Fruit fly (Drosophila melanogaster) whole organism, embryonic: Measurements from ENCODE around the gene AnxB9.

Experiments used
- Aef1 ChIP-seq: fragments of 200-800 bp; sonication (Bioruptor generic); IDR thresholded peaks from 3 replicates; pipeline ENCODE4 v1.3.6; 2022; ENCODE audit warnings: missing biosample characterization, missing genetic modification characterization
- Antp ChIP-seq: fragments of 200-800 bp; sonication (Bioruptor generic); optimal IDR thresholded peaks from 3 replicates; lab custom pipeline; 2016; ENCODE audit warnings: missing biosample characterization, missing genetic modification characterization
- BEAF-32 ChIP-seq: fragments of 200-800 bp; sonication (Bioruptor generic); optimal IDR thresholded peaks from 3 replicates; lab custom pipeline; 2017; ENCODE audit warnings: missing biosample characterization, missing genetic modification characterization, mild to moderate bottlenecking, moderate library complexity, missing genetic modification reagents
- CG10209 ChIP-seq: fragments of 200-800 bp; sonication (Bioruptor generic); optimal IDR thresholded peaks from 3 replicates; lab custom pipeline; 2017; ENCODE audit warnings: missing biosample characterization, mild to moderate bottlenecking, missing genetic modification characterization, missing genetic modification reagents
- CG15073 ChIP-seq: fragments of 200-800 bp; sonication (Bioruptor generic); optimal IDR thresholded peaks from 2 replicates; lab custom pipeline; 2016; ENCODE audit warnings: missing biosample characterization, missing genetic modification characterization
- CG31365 ChIP-seq: fragments of 200-800 bp; sonication (Bioruptor generic); optimal IDR thresholded peaks from 2 replicates; lab custom pipeline; 2018; ENCODE audit warnings: missing biosample characterization, mild to moderate bottlenecking, missing genetic modification characterization
- CG4360 ChIP-seq: fragments of 200-800 bp; sonication (Bioruptor generic); IDR thresholded peaks from 2 replicates; pipeline ENCODE4 v1.3.6; 2022; ENCODE audit warnings: missing biosample characterization, missing genetic modification characterization
- CG6654 ChIP-seq: fragments of 200-800 bp; sonication (Bioruptor generic); optimal IDR thresholded peaks from 2 replicates; lab custom pipeline; 2017; ENCODE audit warnings: missing biosample characterization, mild to moderate bottlenecking, missing genetic modification characterization
- CG6791 ChIP-seq: fragments of 200-800 bp; sonication (Bioruptor generic); IDR thresholded peaks from 3 replicates; pipeline ENCODE4 v1.3.6; 2022; ENCODE audit warnings: missing biosample characterization, missing genetic modification characterization; ENCODE audit not compliant: partially characterized antibody
- CG6813 ChIP-seq: fragments of 200-800 bp; sonication (Bioruptor generic); optimal IDR thresholded peaks from 2 replicates; lab custom pipeline; 2017; ENCODE audit warnings: missing biosample characterization, missing genetic modification characterization, mild to moderate bottlenecking, moderate library complexity, missing genetic modification reagents
- CG7928 ChIP-seq: fragments of 200-800 bp; sonication (Bioruptor generic); optimal IDR thresholded peaks from 2 replicates; lab custom pipeline; 2017; ENCODE audit warnings: missing biosample characterization, mild to moderate bottlenecking, missing genetic modification characterization
- CG8290 ChIP-seq, 3 experiments: fragments of 200-800 bp; sonication (Bioruptor generic); optimal IDR thresholded peaks; 2 replicates each; lab custom pipeline; 2016 to 2019; ENCODE audit warnings: missing biosample characterization in 3 of 3, missing genetic modification characterization in 3 of 3, mild to moderate bottlenecking in 2 of 3, moderate library complexity in 1 of 3
- CG9817 ChIP-seq: fragments of 200-800 bp; sonication (Bioruptor generic); optimal IDR thresholded peaks from 2 replicates; lab custom pipeline; 2018; ENCODE audit warnings: missing biosample characterization, mild to moderate bottlenecking, missing genetic modification characterization, moderate library complexity
- CoRest ChIP-seq: fragments of 200-800 bp; sonication (Bioruptor generic); optimal IDR thresholded peaks from 3 replicates; lab custom pipeline; 2018; ENCODE audit warnings: missing biosample characterization, mild to moderate bottlenecking, missing genetic modification characterization, moderate library complexity
- CrebB ChIP-seq: fragments of 200-800 bp; sonication (Bioruptor generic); optimal IDR thresholded peaks from 3 replicates; lab custom pipeline; 2018; ENCODE audit warnings: missing biosample characterization, mild to moderate bottlenecking, missing genetic modification characterization
- D ChIP-seq, 2 experiments: fragments of 200-800 bp in 1 of 2; fragments of >200 bp in 1 of 2; sonication (Bioruptor generic) in 1 of 2; optimal IDR thresholded peaks; 2 replicates in 1 of 2; 3 replicates in 1 of 2; lab custom pipeline; 2017; ENCODE audit warnings: mild to moderate bottlenecking in 1 of 2, missing biosample characterization in 1 of 2, missing genetic modification characterization in 1 of 2, missing genetic modification reagents in 1 of 2
- D19B ChIP-seq: fragments of 200-800 bp; sonication (Bioruptor generic); optimal IDR thresholded peaks from 2 replicates; lab custom pipeline; 2017; ENCODE audit warnings: missing biosample characterization, mild to moderate bottlenecking, missing genetic modification characterization
- Drgx ChIP-seq: fragments of 200-800 bp; sonication (Bioruptor generic); IDR thresholded peaks from 2 replicates; pipeline ENCODE4 v1.3.6; 2022; ENCODE audit warnings: missing biosample characterization, missing genetic modification characterization
- Eip74EF ChIP-seq, 2 experiments: fragments of 200-800 bp in 1 of 2; fragments of >200 bp in 1 of 2; sonication (Bioruptor generic) in 1 of 2; optimal IDR thresholded peaks; 2 replicates each; lab custom pipeline; 2017 to 2019; ENCODE audit warnings: missing biosample characterization in 2 of 2, missing genetic modification characterization in 2 of 2, mild to moderate bottlenecking in 1 of 2, moderate library complexity in 1 of 2
- H15 ChIP-seq: fragments of 200-800 bp; sonication (Bioruptor generic); IDR thresholded peaks from 3 replicates; pipeline ENCODE4 v1.3.6; 2022; ENCODE audit warnings: missing biosample characterization, missing genetic modification characterization
- Hmr ChIP-seq: fragments of 200-800 bp; sonication (Bioruptor generic); optimal IDR thresholded peaks from 3 replicates; lab custom pipeline; 2017; ENCODE audit warnings: mild to moderate bottlenecking, missing biosample characterization, missing genetic modification reagents, missing genetic modification characterization
- MBD-R2 ChIP-seq: fragments of 200-800 bp; sonication (Bioruptor generic); IDR thresholded peaks from 2 replicates; pipeline ENCODE4 v1.3.6; 2022; ENCODE audit warnings: missing biosample characterization, missing genetic modification characterization
- Oaz ChIP-seq: fragments of 200-800 bp; sonication (Bioruptor generic); IDR thresholded peaks from 2 replicates; pipeline ENCODE4 v1.3.6; 2022; ENCODE audit warnings: missing biosample characterization, missing genetic modification characterization
- Rfx ChIP-seq: fragments of 200-800 bp; sonication (Bioruptor generic); IDR thresholded peaks from 2 replicates; pipeline ENCODE4 v1.3.6; 2022; ENCODE audit warnings: missing biosample characterization, missing genetic modification characterization
- Rx ChIP-seq: fragments of 200-800 bp; sonication (Bioruptor generic); IDR thresholded peaks from 2 replicates; pipeline ENCODE4 v1.3.6; 2022; ENCODE audit warnings: missing biosample characterization, missing genetic modification characterization
- Sox102F ChIP-seq: fragments of 200-800 bp; sonication (Bioruptor generic); optimal IDR thresholded peaks from 2 replicates; lab custom pipeline; 2018; ENCODE audit warnings: missing biosample characterization, mild to moderate bottlenecking, missing genetic modification characterization, moderate library complexity
- Vsx1 ChIP-seq: fragments of 200-800 bp; sonication (Bioruptor generic); optimal IDR thresholded peaks from 2 replicates; lab custom pipeline; 2017; ENCODE audit warnings: missing biosample characterization, mild to moderate bottlenecking, missing genetic modification characterization, missing genetic modification reagents
- ash1 ChIP-seq: fragments of 200-800 bp; sonication (Bioruptor generic); optimal IDR thresholded peaks from 2 replicates; lab custom pipeline; 2018; ENCODE audit warnings: missing biosample characterization, mild to moderate bottlenecking, missing genetic modification characterization
- bsh ChIP-seq, 2 experiments: fragments of 200-800 bp; sonication (Bioruptor generic); optimal IDR thresholded peaks; 2 replicates each; lab custom pipeline; 2017 to 2018; ENCODE audit warnings: mild to moderate bottlenecking in 2 of 2, missing biosample characterization in 2 of 2, missing genetic modification characterization in 2 of 2, moderate library complexity in 1 of 2
- cato ChIP-seq: fragments of 200-800 bp; sonication (Bioruptor generic); optimal IDR thresholded peaks from 2 replicates; lab custom pipeline; 2016; ENCODE audit warnings: missing biosample characterization, missing genetic modification characterization, borderline replicate concordance
- caup ChIP-seq: fragments of 200-800 bp; sonication (Bioruptor generic); optimal IDR thresholded peaks from 3 replicates; lab custom pipeline; 2017; ENCODE audit warnings: missing biosample characterization, mild to moderate bottlenecking, missing genetic modification characterization, moderate library complexity; ENCODE audit not compliant: severe bottlenecking
- dmrt99B ChIP-seq: fragments of 200-800 bp; sonication (Bioruptor generic); optimal IDR thresholded peaks from 2 replicates; lab custom pipeline; 2018; ENCODE audit warnings: missing biosample characterization, mild to moderate bottlenecking, missing genetic modification characterization, moderate library complexity
- dysf ChIP-seq: fragments of 200-800 bp; sonication (Bioruptor generic); IDR thresholded peaks from 3 replicates; pipeline ENCODE4 v1.3.6; 2022; ENCODE audit warnings: missing biosample characterization, missing genetic modification characterization
- fd96Cb ChIP-seq: fragments of 200-800 bp; sonication (Bioruptor generic); optimal IDR thresholded peaks from 2 replicates; lab custom pipeline; 2018; ENCODE audit warnings: missing biosample characterization, mild to moderate bottlenecking, missing genetic modification characterization, moderate library complexity
- fru ChIP-seq: fragments of >200 bp; optimal IDR thresholded peaks from 2 replicates; lab custom pipeline; 2017
- gcm2 ChIP-seq: fragments of 200-800 bp; sonication (Bioruptor generic); optimal IDR thresholded peaks from 2 replicates; lab custom pipeline; 2016; ENCODE audit warnings: missing biosample characterization, missing genetic modification characterization
- gt ChIP-seq: fragments of 200-800 bp; sonication (Bioruptor generic); IDR thresholded peaks from 2 replicates; pipeline ENCODE4 v1.3.6; 2022; ENCODE audit warnings: missing biosample characterization, missing genetic modification characterization
- hkb ChIP-seq, 2 experiments: fragments of 200-800 bp in 1 of 2; fragments of >200 bp in 1 of 2; sonication (Bioruptor generic) in 1 of 2; IDR thresholded peaks in 1 of 2; optimal IDR thresholded peaks in 1 of 2; 2 replicates each; pipeline versions ENCODE4 v1.3.6 to Lab custom; 2017 to 2022; ENCODE audit warnings: missing biosample characterization in 1 of 2, missing genetic modification characterization in 1 of 2
- nau ChIP-seq: fragments of 200-800 bp; sonication (Bioruptor generic); optimal IDR thresholded peaks from 3 replicates; lab custom pipeline; 2017; ENCODE audit warnings: missing biosample characterization, mild to moderate bottlenecking, missing genetic modification characterization, missing genetic modification reagents
- pfk ChIP-seq: fragments of 200-800 bp; sonication (Bioruptor generic); optimal IDR thresholded peaks from 2 replicates; lab custom pipeline; 2018; ENCODE audit warnings: missing biosample characterization, mild to moderate bottlenecking, missing genetic modification characterization, moderate library complexity
- ro ChIP-seq: fragments of 200-800 bp; sonication (Bioruptor generic); IDR thresholded peaks from 2 replicates; pipeline ENCODE4 v1.3.6; 2022; ENCODE audit warnings: missing biosample characterization, missing genetic modification characterization
- sc ChIP-seq, 3 experiments: fragments of >200 bp in 2 of 3; fragments of 200-800 bp in 1 of 3; sonication (Bioruptor generic) in 1 of 3; optimal IDR thresholded peaks; 2 replicates in 2 of 3; 3 replicates in 1 of 3; lab custom pipeline; 2017; ENCODE audit warnings: mild to moderate bottlenecking in 1 of 3, missing biosample characterization in 1 of 3, missing genetic modification characterization in 1 of 3, missing genetic modification reagents in 1 of 3
- sens-2 ChIP-seq: fragments of 200-800 bp; sonication (Bioruptor generic); IDR thresholded peaks from 2 replicates; pipeline ENCODE4 v1.3.6; 2022; ENCODE audit warnings: missing biosample characterization, missing genetic modification characterization
- unc-4 ChIP-seq: fragments of 200-800 bp; sonication (Bioruptor generic); IDR thresholded peaks from 2 replicates; pipeline ENCODE4 v1.3.6; 2022; ENCODE audit warnings: missing biosample characterization, missing genetic modification characterization; ENCODE audit not compliant: partially characterized antibody
- unpg ChIP-seq: fragments of 200-800 bp; sonication (Bioruptor generic); optimal IDR thresholded peaks from 3 replicates; lab custom pipeline; 2018; ENCODE audit warnings: missing biosample characterization, mild to moderate bottlenecking, missing genetic modification characterization, moderate library complexity

The AnxB9 gene

DNA sequence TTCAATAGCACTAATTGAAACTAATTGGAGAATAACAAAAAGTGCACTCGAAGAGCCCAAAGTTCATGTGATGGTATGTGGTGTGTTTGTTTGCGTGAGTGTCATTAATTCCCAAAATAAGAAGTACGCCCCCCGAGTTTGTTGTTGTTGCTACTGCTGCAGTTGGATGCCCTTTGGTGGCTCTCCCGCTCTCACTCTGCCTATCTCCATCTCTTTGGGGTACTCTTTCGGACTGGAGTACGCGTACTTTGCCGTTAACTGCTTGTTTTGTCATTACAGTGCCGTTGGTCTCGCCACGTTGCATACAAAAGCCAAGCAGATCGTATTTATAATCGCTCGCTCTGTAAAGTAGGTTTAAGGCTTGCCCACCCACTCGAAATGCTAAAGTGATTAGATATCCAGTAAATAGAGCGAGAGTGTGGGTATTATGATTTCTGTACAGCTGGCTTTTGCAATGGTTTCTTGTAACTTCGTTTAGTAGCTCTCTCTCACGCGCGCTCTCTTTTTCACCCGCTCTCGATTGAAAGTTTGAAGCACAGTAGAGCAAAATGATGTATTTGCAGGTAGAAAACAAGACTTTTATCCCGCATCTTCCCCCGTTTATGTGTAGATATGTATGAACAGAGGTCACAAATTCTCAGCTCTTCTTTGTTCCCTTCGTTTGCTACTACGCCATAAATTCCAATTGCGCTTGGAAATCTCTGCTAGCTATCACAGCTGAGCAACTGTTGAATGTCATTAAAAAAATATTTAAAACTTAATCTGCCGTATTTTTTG is 47.1 kb downstream of the AnxB9 start (continued):
- TF ChIP-seq gt (GFP tag; lab: Robert Waterston, UW): no peak
- peak; percentile 88 for TF ChIP-seq CG4360
- no peak for TF ChIP-seq cato (GFP tag; lab: Kevin White, UChicago)
- TF ChIP-seq D19B (GFP tag; lab: Kevin White, UChicago): no peak
- peak; percentile 16 for TF ChIP-seq nau
- no peak for TF ChIP-seq gcm2
- TF ChIP-seq D (optimal IDR thresholded peaks at IDR 0.05; lab: Kevin White, UChicago): no peak
- TF ChIP-seq D (GFP tag; optimal IDR thresholded peaks at IDR 0.05; lab: Kevin White, UChicago): peak; percentile 5
- no peak for TF ChIP-seq ash1 (GFP tag; lab: Kevin White, UChicago)
- peak; percentile 28 for TF ChIP-seq fd96Cb (tag; lab: Kevin White, UChicago)
- no peak for TF ChIP-seq ro (GFP tag; lab: Robert Waterston, UW)
- TF ChIP-seq Eip74EF (GFP tag; optimal IDR thresholded peaks at IDR 0.05; lab: Kevin White, UChicago): peak; percentile 31 to 41
- TF ChIP-seq Hmr (GFP tag; lab: Kevin White, UChicago): peak; percentile 58
- no peak for TF ChIP-seq CrebB (tag; lab: Kevin White, UChicago)
- no peak for TF ChIP-seq fru (lab: Kevin White, UChicago)
- no peak for TF ChIP-seq BEAF-32 (GFP tag; lab: Kevin White, UChicago)
- TF ChIP-seq CG15073: no peak
- TF ChIP-seq caup (GFP tag; lab: Kevin White, UChicago): no peak
- TF ChIP-seq CG31365 (tag; lab: Kevin White, UChicago): peak; percentile 79
- TF ChIP-seq CoRest (tag; lab: Kevin White, UChicago): peak; percentile 27
- no peak for TF ChIP-seq unc-4 (GFP tag; lab: Robert Waterston, UW)
- peak; percentile 15 for TF ChIP-seq CG9817 (tag; lab: Kevin White, UChicago)
- TF ChIP-seq sens-2 (GFP tag; lab: Robert Waterston, UW): no peak
- peak; percentile 24 for TF ChIP-seq unpg
- peak; percentile 51 for TF ChIP-seq Rfx (GFP tag; lab: Robert Waterston, UW)
- TF ChIP-seq H15 (GFP tag; lab: Robert Waterston, UW): no peak
- TF ChIP-seq Oaz: no peak
- no peak for TF ChIP-seq hkb (optimal IDR thresholded peaks at IDR 0.05; lab: Kevin White, UChicago)
- TF ChIP-seq hkb (GFP tag; IDR thresholded peaks at IDR 0.05; lab: Robert Waterston, UW): peak; percentile 50; the same call in 1 of the 2 replicates
- no peak for TF ChIP-seq CG6654 (GFP tag; lab: Kevin White, UChicago)
- peak; percentile 68 for TF ChIP-seq dmrt99B
- TF ChIP-seq Vsx1 (GFP tag; lab: Kevin White, UChicago): no peak
- peak; percentile 19; the same call in 1 of the 2 replicates for TF ChIP-seq Drgx (GFP tag; lab: Robert Waterston, UW)
- TF ChIP-seq MBD-R2 (GFP tag; lab: Robert Waterston, UW): no peak; the same call in 1 of the 2 replicates
- TF ChIP-seq CG8290 (GFP tag; optimal IDR thresholded peaks at IDR 0.05; lab: Kevin White, UChicago): peak; percentile 50
- no peak for TF ChIP-seq CG8290 (tag; optimal IDR thresholded peaks at IDR 0.05; lab: Kevin White, UChicago)
- no peak for TF ChIP-seq sc (optimal IDR thresholded peaks at IDR 0.05; lab: Kevin White, UChicago)
- peak; percentile 21 for TF ChIP-seq sc (GFP tag; optimal IDR thresholded peaks at IDR 0.05; lab: Kevin White, UChicago)
- TF ChIP-seq Antp (GFP tag; lab: Kevin White, UChicago): peak; percentile 24
- TF ChIP-seq CG7928 (GFP tag; lab: Kevin White, UChicago): no peak
- peak; percentile 60; the same call in 2 of the 3 replicates for TF ChIP-seq dysf (GFP tag; lab: Robert Waterston, UW)
- TF ChIP-seq bsh (GFP tag; optimal IDR thresholded peaks at IDR 0.05; lab: Kevin White, UChicago): no peak
- TF ChIP-seq pfk (GFP tag; lab: Kevin White, UChicago): no peak
- peak; percentile 13 for TF ChIP-seq CG10209 (GFP tag; lab: Kevin White, UChicago)
- TF ChIP-seq Sox102F: peak; percentile 49
- TF ChIP-seq Rx: no peak
- TF ChIP-seq CG6813: peak; percentile 3
- TF ChIP-seq Aef1 (GFP tag; lab: Robert Waterston, UW): no peak
- 0 out of 3 replicates have a peak, but pooled peaks have one; percentile 10 for TF ChIP-seq CG6791 (GFP tag; lab: Robert Waterston, UW)
